Worm (Caenorhabditis elegans) whole organism, late embryonic: ENCODE measurements around the gene egl-44.

Source experiments
- C08G9.2 ChIP-seq: sonication (generic microtip); optimal IDR thresholded peaks from 2 replicates; lab custom pipeline; 2016; ENCODE audit warnings: mild to moderate bottlenecking, missing genetic modification characterization, moderate library complexity, missing compliant biosample characterization
- hlh-30 ChIP-seq: sonication (generic microtip); optimal IDR thresholded peaks from 2 replicates; lab custom pipeline; 2017; ENCODE audit warnings: antibody characterized with exemption, missing genetic modification characterization, missing compliant biosample characterization; ENCODE audit not compliant: insufficient read depth
- nhr-11 ChIP-seq: fragments of 150-350 bp; optimal IDR thresholded peaks from 2 replicates; lab custom pipeline; 2014; ENCODE audit warnings: missing biosample characterization, missing genetic modification characterization
- ref-2 ChIP-seq: sonication (generic microtip); optimal IDR thresholded peaks from 2 replicates; lab custom pipeline; 2016; ENCODE audit warnings: missing genetic modification characterization, missing compliant biosample characterization

- TF ChIP-seq C08G9.2 (no peak), hlh-30 (no peak), ref-2 (no peak), nhr-11 (tag; lab: Kevin White, UChicago) (no peak)
These were observed 7.0 kb upstream of the egl-44 start, which contains the start of gene vrk-1 for ce11 chrII:5921620-5922019.
